Fruit fly (Drosophila melanogaster) whole organism, prepupa: Measurements from ENCODE around the gene Tmf.

ENCODE experiments used
- Blimp-1 ChIP-seq: fragments of 200-800 bp; sonication (Bioruptor generic); optimal IDR thresholded peaks from 3 replicates; lab custom pipeline; 2017; ENCODE audit warnings: missing biosample characterization, missing genetic modification characterization, mild to moderate bottlenecking, moderate library complexity, missing genetic modification reagents
- CG10631 ChIP-seq: fragments of 200-800 bp; sonication (Bioruptor generic); optimal IDR thresholded peaks from 2 replicates; lab custom pipeline; 2016; ENCODE audit warnings: missing biosample characterization, missing genetic modification characterization
- CG10669 ChIP-seq: fragments of 200-800 bp; sonication (Bioruptor generic); optimal IDR thresholded peaks from 3 replicates; lab custom pipeline; 2018; ENCODE audit warnings: missing biosample characterization, mild to moderate bottlenecking, missing genetic modification characterization, moderate library complexity
- CG11294 ChIP-seq: fragments of 200-800 bp; sonication (Bioruptor generic); IDR thresholded peaks from 2 replicates; pipeline ENCODE4 v1.3.6; 2022; ENCODE audit warnings: missing biosample characterization, missing genetic modification characterization
- CG11762 ChIP-seq: fragments of 200-800 bp; sonication (Bioruptor generic); optimal IDR thresholded peaks from 3 replicates; lab custom pipeline; 2016; ENCODE audit warnings: missing biosample characterization, missing genetic modification characterization; ENCODE audit not compliant: insufficient read depth
- CG11902 ChIP-seq: fragments of 200-800 bp; sonication (Bioruptor generic); optimal IDR thresholded peaks from 3 replicates; lab custom pipeline; 2016; ENCODE audit warnings: missing biosample characterization, missing genetic modification characterization
- CG1621 ChIP-seq: fragments of 200-800 bp; sonication (Bioruptor generic); optimal IDR thresholded peaks from 3 replicates; lab custom pipeline; 2018; ENCODE audit warnings: missing biosample characterization, mild to moderate bottlenecking, missing genetic modification characterization
- CG3032 ChIP-seq: fragments of 200-800 bp; optimal IDR thresholded peaks from 2 replicates; lab custom pipeline; 2019; ENCODE audit warnings: missing biosample characterization, mild to moderate bottlenecking, missing genetic modification characterization, moderate library complexity
- CG32006 ChIP-seq: fragments of 200-800 bp; sonication (Bioruptor generic); optimal IDR thresholded peaks from 3 replicates; lab custom pipeline; 2017; ENCODE audit warnings: missing biosample characterization, mild to moderate bottlenecking, missing genetic modification characterization
- CG34406 ChIP-seq: fragments of 200-800 bp; sonication (Bioruptor generic); optimal IDR thresholded peaks from 3 replicates; lab custom pipeline; 2016; ENCODE audit warnings: missing biosample characterization, missing genetic modification characterization
- CG3919 ChIP-seq: fragments of 200-800 bp; sonication (Bioruptor generic); optimal IDR thresholded peaks from 3 replicates; lab custom pipeline; 2016; ENCODE audit warnings: missing biosample characterization, missing genetic modification characterization
- CG6792 ChIP-seq: fragments of 200-800 bp; sonication (Bioruptor generic); optimal IDR thresholded peaks from 3 replicates; lab custom pipeline; 2016; ENCODE audit warnings: missing biosample characterization, missing genetic modification characterization
- CG6808 ChIP-seq: fragments of 200-800 bp; sonication (Bioruptor generic); optimal IDR thresholded peaks from 3 replicates; lab custom pipeline; 2017; ENCODE audit warnings: missing biosample characterization, missing genetic modification characterization, mild to moderate bottlenecking, moderate library complexity, missing genetic modification reagents
- CG6854 ChIP-seq: fragments of 200-800 bp; sonication (Bioruptor generic); optimal IDR thresholded peaks from 2 replicates; lab custom pipeline; 2017; ENCODE audit warnings: missing biosample characterization, mild to moderate bottlenecking, missing genetic modification characterization
- CG7368 ChIP-seq: fragments of 200-800 bp; sonication (Bioruptor generic); optimal IDR thresholded peaks from 3 replicates; lab custom pipeline; 2016; ENCODE audit warnings: missing biosample characterization, missing genetic modification characterization
- CG8119 ChIP-seq: fragments of 200-800 bp; sonication (Bioruptor generic); IDR thresholded peaks from 3 replicates; pipeline ENCODE4 v1.3.6; 2022; ENCODE audit warnings: missing biosample characterization, missing genetic modification characterization
- CG8632 ChIP-seq: fragments of 200-800 bp; sonication (Bioruptor generic); optimal IDR thresholded peaks from 3 replicates; lab custom pipeline; 2016; ENCODE audit warnings: missing biosample characterization, missing genetic modification characterization
- Eip75B ChIP-seq: fragments of 200-800 bp; sonication (Bioruptor generic); optimal IDR thresholded peaks from 3 replicates; lab custom pipeline; 2016; ENCODE audit warnings: missing biosample characterization, missing genetic modification characterization
- Eip78C ChIP-seq: fragments of 200-800 bp; sonication (Bioruptor generic); peaks from one replicate; lab custom pipeline; 2016; ENCODE audit warnings: missing biosample characterization, missing genetic modification characterization
- Eip93F ChIP-seq: fragments of 200-800 bp; sonication (Bioruptor generic); optimal IDR thresholded peaks from 2 replicates; lab custom pipeline; 2016; ENCODE audit warnings: missing biosample characterization, mild to moderate bottlenecking, missing genetic modification characterization
- Ets21C ChIP-seq: fragments of 200-800 bp; sonication (Bioruptor generic); optimal IDR thresholded peaks from 3 replicates; lab custom pipeline; 2016; ENCODE audit warnings: missing biosample characterization, missing genetic modification characterization
- Ets96B ChIP-seq: fragments of 200-800 bp; optimal IDR thresholded peaks from 2 replicates; lab custom pipeline; 2019; ENCODE audit warnings: missing biosample characterization, mild to moderate bottlenecking, missing genetic modification characterization, moderate library complexity
- Hr39 ChIP-seq: fragments of 200-800 bp; sonication (Bioruptor generic); optimal IDR thresholded peaks from 2 replicates; lab custom pipeline; 2016; ENCODE audit warnings: missing biosample characterization, missing genetic modification characterization
- Hr4 ChIP-seq: fragments of 200-800 bp; sonication (Bioruptor generic); optimal IDR thresholded peaks from 3 replicates; lab custom pipeline; 2016; ENCODE audit warnings: missing biosample characterization, missing genetic modification characterization
- Lpt ChIP-seq: fragments of 200-800 bp; sonication (Bioruptor generic); optimal IDR thresholded peaks from 3 replicates; lab custom pipeline; 2016; ENCODE audit warnings: missing biosample characterization, missing genetic modification characterization
- Smox ChIP-seq: fragments of 200-800 bp; sonication (Bioruptor generic); optimal IDR thresholded peaks from 3 replicates; lab custom pipeline; 2016; ENCODE audit warnings: missing biosample characterization, missing genetic modification characterization
- Sox102F ChIP-seq: fragments of 200-800 bp; sonication (Bioruptor generic); optimal IDR thresholded peaks from 2 replicates; lab custom pipeline; 2016; ENCODE audit warnings: missing biosample characterization, mild to moderate bottlenecking, missing genetic modification characterization
- Sox14 ChIP-seq: fragments of 200-800 bp; sonication (Bioruptor generic); optimal IDR thresholded peaks from 3 replicates; lab custom pipeline; 2016; ENCODE audit warnings: missing biosample characterization, missing genetic modification characterization
- Sox15 ChIP-seq: fragments of 200-800 bp; sonication (Bioruptor generic); optimal IDR thresholded peaks from 3 replicates; lab custom pipeline; 2016; ENCODE audit warnings: missing biosample characterization, missing genetic modification characterization
- acj6 ChIP-seq: fragments of 200-800 bp; sonication (Bioruptor generic); optimal IDR thresholded peaks from 3 replicates; lab custom pipeline; 2016; ENCODE audit warnings: missing biosample characterization, missing genetic modification characterization
- cyc ChIP-seq: fragments of 200-800 bp; sonication (Bioruptor generic); optimal IDR thresholded peaks from 3 replicates; lab custom pipeline; 2016; ENCODE audit warnings: missing biosample characterization, missing genetic modification characterization
- dsx ChIP-seq: fragments of 200-800 bp; optimal IDR thresholded peaks from 3 replicates; lab custom pipeline; 2019; ENCODE audit warnings: missing biosample characterization, mild to moderate bottlenecking, missing genetic modification characterization, moderate library complexity; ENCODE audit not compliant: poor library complexity, severe bottlenecking
- eg ChIP-seq: fragments of 200-800 bp; sonication (Bioruptor generic); IDR thresholded peaks from 3 replicates; pipeline ENCODE4 v1.3.6; 2022; ENCODE audit warnings: missing biosample characterization, missing genetic modification characterization
- esn ChIP-seq: fragments of 200-800 bp; sonication (Bioruptor generic); optimal IDR thresholded peaks from 2 replicates; lab custom pipeline; 2016; ENCODE audit warnings: missing biosample characterization, mild to moderate bottlenecking, missing genetic modification characterization, moderate library complexity
- fd59A ChIP-seq: fragments of 200-800 bp; sonication (Bioruptor generic); optimal IDR thresholded peaks from 2 replicates; lab custom pipeline; 2017; ENCODE audit warnings: missing biosample characterization, mild to moderate bottlenecking, missing genetic modification characterization, missing genetic modification reagents
- fd85E ChIP-seq: fragments of 200-800 bp; sonication (Bioruptor generic); optimal IDR thresholded peaks from 3 replicates; lab custom pipeline; 2016; ENCODE audit warnings: missing biosample characterization, missing genetic modification characterization
- fkh ChIP-seq: fragments of 200-800 bp; sonication (Bioruptor generic); optimal IDR thresholded peaks from 3 replicates; lab custom pipeline; 2017; ENCODE audit warnings: missing biosample characterization, mild to moderate bottlenecking, missing genetic modification characterization, moderate library complexity
- lz ChIP-seq: fragments of 200-800 bp; sonication (Bioruptor generic); optimal IDR thresholded peaks from 3 replicates; lab custom pipeline; 2016; ENCODE audit warnings: missing biosample characterization, missing genetic modification characterization
- net ChIP-seq: fragments of 200-800 bp; sonication (Bioruptor generic); optimal IDR thresholded peaks from 3 replicates; lab custom pipeline; 2016; ENCODE audit warnings: missing biosample characterization, missing genetic modification characterization
- pdm3 ChIP-seq: fragments of 200-800 bp; sonication (Bioruptor generic); optimal IDR thresholded peaks from 3 replicates; lab custom pipeline; 2016; ENCODE audit warnings: missing biosample characterization, missing genetic modification characterization
- salr ChIP-seq, 2 experiments: fragments of 200-800 bp; sonication (Bioruptor generic); optimal IDR thresholded peaks; 3 replicates each; lab custom pipeline; 2016 to 2018; ENCODE audit warnings: missing biosample characterization in 2 of 2, missing genetic modification characterization in 2 of 2, mild to moderate bottlenecking in 1 of 2
- spab ChIP-seq: fragments of 200-800 bp; sonication (Bioruptor generic); optimal IDR thresholded peaks from 2 replicates; lab custom pipeline; 2017; ENCODE audit warnings: missing biosample characterization, mild to moderate bottlenecking, missing genetic modification characterization, missing genetic modification reagents
- ss ChIP-seq, 2 experiments: fragments of 200-800 bp; sonication (Bioruptor generic); optimal IDR thresholded peaks; 2 replicates in 1 of 2; 3 replicates in 1 of 2; lab custom pipeline; 2017 to 2018; ENCODE audit warnings: mild to moderate bottlenecking in 2 of 2, missing biosample characterization in 2 of 2, missing genetic modification characterization in 2 of 2, moderate library complexity in 1 of 2
- svp ChIP-seq: fragments of 200-800 bp; sonication (Bioruptor generic); peaks from one replicate; lab custom pipeline; 2016; ENCODE audit warnings: missing biosample characterization, missing genetic modification characterization
- vri ChIP-seq: fragments of 200-800 bp; sonication (Bioruptor generic); optimal IDR thresholded peaks from 3 replicates; lab custom pipeline; 2016; ENCODE audit warnings: missing biosample characterization, mild to moderate bottlenecking, missing genetic modification characterization

The Tmf gene

DNA sequence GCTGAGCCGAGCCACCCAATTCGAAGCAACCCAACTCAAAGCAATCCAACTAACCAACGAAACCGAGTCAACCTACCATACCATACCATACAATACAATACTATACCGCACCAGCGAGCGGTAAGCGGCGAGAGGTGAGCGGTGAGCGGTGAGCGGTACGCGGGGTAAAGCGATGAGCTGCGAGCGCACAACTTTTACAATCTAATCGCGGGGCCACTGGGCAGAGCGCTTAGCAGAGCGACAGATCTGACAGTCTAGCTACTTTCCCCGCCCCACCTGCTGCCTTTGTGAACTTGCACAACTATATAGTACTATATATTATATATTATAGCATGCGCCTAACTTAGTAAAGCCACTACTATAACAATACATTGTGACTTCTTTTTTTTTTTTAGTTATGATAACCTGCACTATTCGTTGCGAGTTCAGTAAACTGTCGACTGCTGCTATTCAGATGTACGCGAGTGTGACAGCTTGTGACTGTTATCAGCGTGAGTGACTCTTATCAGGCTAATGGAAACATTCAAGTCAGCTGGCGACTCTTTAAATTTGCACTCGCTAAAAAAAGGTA, 43.3 kb upstream of the Tmf start (continued):
- TF ChIP-seq CG1621 (tag; lab: Kevin White, UChicago) = no peak
- peak; percentile 27 for TF ChIP-seq esn (GFP tag; lab: Kevin White, UChicago)
- TF ChIP-seq fd59A (GFP tag; lab: Kevin White, UChicago) = no peak
- TF ChIP-seq CG6808 = no peak
- no peak for TF ChIP-seq CG10669 (GFP tag; lab: Kevin White, UChicago)
- peak; percentile 11 for TF ChIP-seq net (GFP tag; lab: Kevin White, UChicago)
- no peak for TF ChIP-seq CG10631 (GFP tag; lab: Kevin White, UChicago)
- no peak for TF ChIP-seq spab (GFP tag; lab: Kevin White, UChicago)
- TF ChIP-seq CG7368 (GFP tag; lab: Kevin White, UChicago) = no peak
- no peak for TF ChIP-seq CG11762 (GFP tag; lab: Kevin White, UChicago)
- peak; percentile 76 for TF ChIP-seq Eip78C (GFP tag; lab: Kevin White, UChicago)
- TF ChIP-seq lz = peak; percentile 1
- TF ChIP-seq Sox102F (GFP tag; lab: Kevin White, UChicago) = no peak
- TF ChIP-seq CG3032 = no peak
- no peak for TF ChIP-seq fd85E
- 0 out of 2 replicates have a peak, but pooled peaks have one; percentile 10 for TF ChIP-seq CG11294
- TF ChIP-seq Blimp-1 (GFP tag; lab: Kevin White, UChicago) = no peak
- TF ChIP-seq CG6792 (GFP tag; lab: Kevin White, UChicago) = no peak
- no peak for TF ChIP-seq Ets96B
- no peak for TF ChIP-seq dsx (GFP tag; lab: Kevin White, UChicago)
- TF ChIP-seq CG6854 (GFP tag; lab: Kevin White, UChicago) = no peak
- TF ChIP-seq eg (GFP tag; lab: Robert Waterston, UW) = 0 out of 3 replicates have a peak, but pooled peaks have one; percentile 22
- TF ChIP-seq CG34406 (GFP tag; lab: Kevin White, UChicago) = no peak
- TF ChIP-seq Eip93F (GFP tag; lab: Kevin White, UChicago) = no peak
- TF ChIP-seq salr (GFP tag; optimal IDR thresholded peaks at IDR 0.05; lab: Kevin White, UChicago) = no peak
- peak; percentile 39 for TF ChIP-seq acj6 (GFP tag; lab: Kevin White, UChicago)
- no peak for TF ChIP-seq cyc (GFP tag; lab: Kevin White, UChicago)
- no peak for TF ChIP-seq ss (GFP tag; optimal IDR thresholded peaks at IDR 0.05; lab: Kevin White, UChicago)
- peak; percentile 64 for TF ChIP-seq CG32006 (GFP tag; lab: Kevin White, UChicago)
- no peak for TF ChIP-seq Sox14 (GFP tag; lab: Kevin White, UChicago)
- no peak for TF ChIP-seq CG8632 (GFP tag; lab: Kevin White, UChicago)
- no peak for TF ChIP-seq Ets21C (GFP tag; lab: Kevin White, UChicago)
- TF ChIP-seq Lpt (GFP tag; lab: Kevin White, UChicago) = no peak
- TF ChIP-seq, all 60 proteins: peak for 18

DNA sequence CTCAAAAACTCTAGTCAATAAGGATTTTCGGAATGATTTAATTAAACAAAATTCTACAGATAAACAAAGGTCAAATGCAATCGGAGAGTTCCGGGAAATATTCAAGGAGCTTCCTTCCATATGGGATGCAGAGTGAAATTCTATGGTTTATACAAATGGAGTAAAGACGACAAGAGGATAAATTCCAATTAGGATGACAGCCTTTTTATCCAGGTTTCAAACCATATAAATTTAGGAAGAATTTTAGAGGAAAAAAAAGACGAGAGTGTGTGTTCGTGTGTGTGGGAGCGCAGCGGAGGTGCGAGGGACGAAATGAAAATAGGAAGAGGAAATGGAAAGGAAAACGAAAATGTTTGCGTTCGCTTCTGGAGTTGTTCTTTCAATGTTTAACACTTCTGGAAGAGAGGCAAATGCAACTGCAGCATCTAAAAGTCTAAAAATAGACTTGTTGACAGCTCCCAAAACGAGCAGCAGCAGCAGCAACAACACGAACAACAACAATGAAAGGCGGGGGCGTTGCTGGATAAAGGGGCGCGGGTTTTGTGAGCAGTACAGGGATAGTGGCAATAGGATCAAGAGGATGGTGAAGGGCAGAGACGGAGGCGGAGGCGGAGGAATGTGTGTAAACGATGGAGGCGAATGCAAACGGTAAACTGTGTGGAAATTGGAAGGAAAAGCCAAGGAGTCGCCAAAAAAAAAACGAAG, 41.6 kb upstream of the Tmf start:
- TF ChIP-seq CG10669 (GFP tag; lab: Kevin White, UChicago) (no peak), Eip78C (GFP tag; lab: Kevin White, UChicago) (peak; percentile 39)
- TF ChIP-seq, all 60 proteins: peak for 1

DNA sequence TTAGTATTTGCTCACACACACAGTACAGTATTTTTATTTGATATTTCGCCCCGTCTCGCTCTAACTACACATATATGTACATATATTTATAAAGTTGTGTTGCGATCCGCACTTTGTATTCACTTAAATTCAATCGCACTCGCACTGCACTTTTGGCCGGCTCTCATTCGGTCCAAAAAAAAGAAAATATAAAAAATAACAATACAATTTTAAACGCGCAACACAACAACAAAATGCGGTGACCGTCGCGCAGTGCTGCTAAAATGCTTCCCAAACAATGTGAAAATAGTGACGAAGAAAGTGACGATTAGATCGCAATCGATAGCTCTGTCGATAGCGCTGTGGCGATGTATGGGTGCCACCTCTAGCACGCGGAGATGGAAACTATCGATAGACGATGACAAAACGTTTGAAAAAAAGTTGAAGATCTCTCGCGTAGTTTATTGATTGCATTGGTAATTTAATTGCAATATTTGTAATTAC, 40.8 kb upstream of the Tmf start, which contains the start of the genes C3G and pod1:
TSS of gene C3G (minus strand) at position 282 of the 483 bp plus-strand sequence.
TSS of gene pod1 (plus strand) at position 373 of the 483 bp plus-strand sequence.
- no peak; the same call in 2 of the 3 replicates for TF ChIP-seq CG8119 (GFP tag; lab: Robert Waterston, UW)
- TF ChIP-seq vri = peak; percentile 16
- TF ChIP-seq Hr39 = peak; percentile 27
- TF ChIP-seq CG32006 (GFP tag; lab: Kevin White, UChicago) = no peak
- TF ChIP-seq Sox15 (GFP tag; lab: Kevin White, UChicago) = no peak
- no peak for TF ChIP-seq CG6792 (GFP tag; lab: Kevin White, UChicago)
- TF ChIP-seq Eip75B (GFP tag; lab: Kevin White, UChicago) = peak; percentile 11
- TF ChIP-seq CG3032 = no peak
- TF ChIP-seq Sox102F (GFP tag; lab: Kevin White, UChicago) = peak; percentile 56
- peak; percentile 9 for TF ChIP-seq dsx (GFP tag; lab: Kevin White, UChicago)
- TF ChIP-seq fd85E = no peak
- TF ChIP-seq Hr4 (GFP tag; lab: Kevin White, UChicago) = peak; percentile 18
- TF ChIP-seq fkh (GFP tag; lab: Kevin White, UChicago) = peak; percentile 71
- TF ChIP-seq svp (GFP tag; lab: Kevin White, UChicago) = peak; percentile 55
- TF ChIP-seq pdm3 (GFP tag; lab: Kevin White, UChicago) = peak; percentile 21
- peak; percentile 31 for TF ChIP-seq Smox (GFP tag; lab: Kevin White, UChicago)
- peak; percentile 19 for TF ChIP-seq esn (GFP tag; lab: Kevin White, UChicago)
- peak; percentile 71 for TF ChIP-seq Eip78C (GFP tag; lab: Kevin White, UChicago)
- TF ChIP-seq CG11902 (GFP tag; lab: Kevin White, UChicago) = no peak
- peak; percentile 15 for TF ChIP-seq Eip93F (GFP tag; lab: Kevin White, UChicago)
- peak; percentile 28 for TF ChIP-seq CG3919 (GFP tag; lab: Kevin White, UChicago)
